Worm (Caenorhabditis elegans): ENCODE data around the gene glb-17.

glb-17 gene

DNA sequence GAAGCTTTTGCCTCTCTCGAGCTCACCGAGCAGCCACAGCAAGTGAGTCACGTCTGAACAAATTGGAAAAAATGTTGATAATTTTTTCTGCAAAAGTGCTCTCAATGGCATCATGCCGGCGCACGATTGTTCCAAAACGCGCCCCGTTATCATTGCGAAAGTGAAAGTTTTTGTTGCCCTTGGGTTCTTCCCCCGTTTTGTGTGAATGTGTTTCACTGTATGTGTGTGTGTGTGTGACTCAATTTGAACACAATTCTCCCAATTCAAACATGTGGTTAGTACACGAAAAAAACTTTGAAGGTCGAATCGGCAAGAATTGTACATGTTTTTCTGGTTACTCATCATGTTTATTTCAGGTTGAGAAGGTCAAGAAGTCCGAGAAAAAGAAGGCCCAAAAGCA lies 23.7 kb downstream of the glb-17 start:
- no peak for TF ChIP-seq cog-1 (tag; optimal IDR thresholded peaks at IDR 0.05)
- TF ChIP-seq flt-1 (GFP tag; IDR thresholded peaks at IDR 0.05), result no peak
- TF ChIP-seq T22C8.4 (GFP tag; IDR thresholded peaks at IDR 0.05), result no peak
- no peak for TF ChIP-seq med-1 (GFP tag; optimal IDR thresholded peaks at IDR 0.05; ENCODE audit: insufficient read depth)
- no peak for TF ChIP-seq ref-1 (GFP tag; conservative IDR thresholded peaks at IDR 0.05)

DNA sequence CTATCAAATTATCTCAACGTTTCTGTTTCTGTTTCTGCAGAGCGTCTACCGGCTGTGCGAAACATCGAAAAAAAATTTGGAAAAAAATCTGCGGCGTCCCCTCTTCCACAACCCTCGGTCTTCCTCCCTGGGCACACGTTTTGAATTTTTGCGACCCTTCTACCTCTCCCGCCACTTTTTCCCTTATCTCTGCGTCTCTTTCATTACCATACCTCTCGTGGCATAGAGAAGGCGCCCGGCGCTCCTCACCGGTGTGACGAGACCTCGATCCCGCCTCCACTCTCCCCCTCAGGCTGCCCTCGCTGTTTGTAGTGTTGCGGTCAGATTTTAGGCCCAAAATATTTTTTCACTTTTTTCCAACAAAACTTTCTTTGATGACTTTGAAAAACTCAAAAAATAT lies 24.4 kb downstream of the glb-17 start:
- 0 out of 2 replicates have a peak, but pooled peaks have one; percentile 20 for TF ChIP-seq flt-1 (GFP tag; IDR thresholded peaks at IDR 0.05)
- no peak for TF ChIP-seq cog-1 (tag; optimal IDR thresholded peaks at IDR 0.05)
- TF ChIP-seq med-1 (GFP tag; optimal IDR thresholded peaks at IDR 0.05; ENCODE audit: insufficient read depth), result no peak

- TF ChIP-seq tab-1 (GFP tag; IDR thresholded peaks at IDR 0.05) (no peak), ref-1 (GFP tag; conservative IDR thresholded peaks at IDR 0.05) (no peak), cog-1 (tag; optimal IDR thresholded peaks at IDR 0.05) (no peak), T22C8.4 (GFP tag; IDR thresholded peaks at IDR 0.05) (no peak), flt-1 (GFP tag; IDR thresholded peaks at IDR 0.05) (no peak), ztf-23 (GFP tag; IDR thresholded peaks at IDR 0.05) (no peak), ztf-29 (GFP tag; IDR thresholded peaks at IDR 0.05) (no peak), klf-2 (GFP tag; conservative IDR thresholded peaks at IDR 0.05) (no peak), med-1 (GFP tag; optimal IDR thresholded peaks at IDR 0.05; ENCODE audit: insufficient read depth) (no peak)
These were observed 25.7 kb downstream of the glb-17 start for ce11 chrX:9551112-9551511.

DNA sequence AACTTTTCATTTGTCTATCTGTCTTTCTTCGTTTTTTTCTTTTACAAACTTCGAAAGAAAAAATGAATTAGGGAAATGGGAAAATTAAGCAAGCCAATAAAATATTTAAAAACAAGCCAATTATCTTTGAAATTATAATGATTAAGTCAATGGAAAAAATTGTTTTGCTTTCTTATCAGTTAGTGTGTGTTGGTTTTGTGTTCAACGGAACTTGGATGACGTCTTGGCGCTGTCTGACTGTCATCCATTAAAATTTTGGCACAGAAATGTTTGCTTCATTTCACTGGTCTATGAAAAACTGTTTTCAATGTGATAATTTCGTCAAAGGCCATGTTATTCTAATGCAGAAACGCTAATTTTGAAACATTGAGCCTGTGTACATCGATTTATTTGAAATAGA lies 26.3 kb downstream of the glb-17 start:
- no peak for TF ChIP-seq ref-1 (GFP tag; conservative IDR thresholded peaks at IDR 0.05)
- TF ChIP-seq ztf-23 (GFP tag; IDR thresholded peaks at IDR 0.05), result no peak
- no peak for TF ChIP-seq cog-1 (tag; optimal IDR thresholded peaks at IDR 0.05)

- no peak for TF ChIP-seq cog-1 (tag; optimal IDR thresholded peaks at IDR 0.05)
- no peak for TF ChIP-seq med-1 (GFP tag; optimal IDR thresholded peaks at IDR 0.05; ENCODE audit: insufficient read depth)
- TF ChIP-seq flt-1 (GFP tag; IDR thresholded peaks at IDR 0.05), result no peak
These were observed 27.0 kb downstream of the glb-17 start for ce11 chrX:9549657-9550369.

DNA sequence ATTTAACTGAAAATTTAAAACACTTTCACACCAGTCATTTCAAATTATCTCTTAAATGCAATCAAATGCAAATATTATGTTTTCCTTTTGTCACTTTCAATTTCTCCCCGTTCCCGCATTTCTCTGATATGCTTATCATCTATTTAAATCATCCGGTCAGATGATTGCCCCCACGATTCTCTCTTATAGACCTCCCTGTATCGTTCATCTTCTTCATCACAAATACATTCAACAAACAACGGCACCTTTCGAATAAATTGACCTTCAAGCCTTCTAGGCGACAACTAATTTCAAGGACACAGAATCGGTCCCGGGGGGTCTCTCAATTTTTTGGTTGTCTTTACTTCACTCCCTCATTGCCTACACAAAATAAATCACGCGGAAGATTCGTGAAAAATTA lies 27.9 kb downstream of the glb-17 start:
- TF ChIP-seq T22C8.4 (GFP tag; IDR thresholded peaks at IDR 0.05) (no peak), tab-1 (GFP tag; IDR thresholded peaks at IDR 0.05) (no peak), ref-1 (GFP tag; conservative IDR thresholded peaks at IDR 0.05) (no peak), flt-1 (GFP tag; IDR thresholded peaks at IDR 0.05) (no peak), cog-1 (tag; optimal IDR thresholded peaks at IDR 0.05) (no peak), ztf-23 (GFP tag; IDR thresholded peaks at IDR 0.05) (no peak), ztf-29 (GFP tag; IDR thresholded peaks at IDR 0.05) (no peak), klf-2 (GFP tag; conservative IDR thresholded peaks at IDR 0.05) (no peak), med-1 (GFP tag; optimal IDR thresholded peaks at IDR 0.05; ENCODE audit: insufficient read depth) (no peak)

ce11 chrX:9548011-9548795 lies 28.6 kb downstream of the glb-17 start:
- TF ChIP-seq ref-1 (GFP tag; conservative IDR thresholded peaks at IDR 0.05), result no peak
- TF ChIP-seq ztf-23 (GFP tag; IDR thresholded peaks at IDR 0.05), result no peak
- TF ChIP-seq ztf-29 (GFP tag; IDR thresholded peaks at IDR 0.05), result no peak
- TF ChIP-seq med-1 (GFP tag; optimal IDR thresholded peaks at IDR 0.05; ENCODE audit: insufficient read depth), result no peak
- no peak for TF ChIP-seq flt-1 (GFP tag; IDR thresholded peaks at IDR 0.05)
- no peak for TF ChIP-seq T22C8.4 (GFP tag; IDR thresholded peaks at IDR 0.05)
- no peak for TF ChIP-seq tab-1 (GFP tag; IDR thresholded peaks at IDR 0.05)
- no peak for TF ChIP-seq klf-2 (GFP tag; conservative IDR thresholded peaks at IDR 0.05)
- TF ChIP-seq cog-1 (tag; optimal IDR thresholded peaks at IDR 0.05), result no peak

ce11 chrX:9547264-9547751 lies 29.5 kb downstream of the glb-17 start:
- TF ChIP-seq med-1 (GFP tag; optimal IDR thresholded peaks at IDR 0.05; ENCODE audit: insufficient read depth) (no peak), klf-2 (GFP tag; conservative IDR thresholded peaks at IDR 0.05) (no peak), flt-1 (GFP tag; IDR thresholded peaks at IDR 0.05) (no peak), tab-1 (GFP tag; IDR thresholded peaks at IDR 0.05) (no peak), cog-1 (tag; optimal IDR thresholded peaks at IDR 0.05) (no peak), ref-1 (GFP tag; conservative IDR thresholded peaks at IDR 0.05) (no peak), ztf-29 (GFP tag; IDR thresholded peaks at IDR 0.05) (no peak), T22C8.4 (GFP tag; IDR thresholded peaks at IDR 0.05) (no peak), ztf-23 (GFP tag; IDR thresholded peaks at IDR 0.05) (no peak)

DNA sequence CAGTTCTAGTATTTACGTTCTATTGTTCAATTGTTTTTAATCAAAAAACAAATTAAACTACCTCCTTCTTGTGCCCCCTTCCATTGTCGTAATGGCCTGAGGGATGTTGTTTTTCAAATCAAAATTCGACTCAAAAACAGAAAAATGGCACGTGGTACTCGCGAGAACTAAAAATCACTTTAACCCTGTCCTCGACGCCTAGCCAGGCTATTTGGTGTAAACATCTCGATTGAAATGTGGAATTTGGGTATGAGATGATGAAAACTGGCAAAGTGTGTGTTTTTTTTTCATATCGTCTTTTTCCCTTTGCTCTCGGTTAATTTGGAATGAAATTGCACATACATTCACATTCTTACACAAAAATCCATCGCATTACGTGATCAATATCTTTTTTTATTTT lies 30.2 kb downstream of the glb-17 start:
- no peak for TF ChIP-seq med-1 (GFP tag; optimal IDR thresholded peaks at IDR 0.05; ENCODE audit: insufficient read depth)
- no peak for TF ChIP-seq klf-2 (GFP tag; conservative IDR thresholded peaks at IDR 0.05)
- TF ChIP-seq ztf-29 (GFP tag; IDR thresholded peaks at IDR 0.05), result no peak

DNA sequence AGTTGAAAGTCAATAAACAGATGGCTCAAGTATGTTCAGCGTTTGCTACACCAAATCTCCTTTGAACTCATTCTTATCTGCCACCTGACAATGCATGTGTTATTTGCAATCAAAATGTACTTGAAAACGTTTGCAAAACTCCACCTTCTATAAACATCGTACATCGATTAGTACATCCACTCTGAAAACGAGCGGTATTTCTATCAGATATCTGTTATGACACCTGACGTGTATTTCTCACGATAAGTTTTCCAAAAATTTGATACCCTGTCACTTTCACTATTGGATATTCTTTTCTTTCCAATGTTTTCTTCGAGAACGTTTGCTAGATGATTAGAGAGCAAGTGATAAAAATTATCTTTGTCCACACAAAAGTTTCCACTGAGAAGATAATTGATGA lies 32.4 kb downstream of the glb-17 start:
- TF ChIP-seq ztf-29 (GFP tag; IDR thresholded peaks at IDR 0.05) (no peak), cog-1 (tag; optimal IDR thresholded peaks at IDR 0.05) (no peak), tab-1 (GFP tag; IDR thresholded peaks at IDR 0.05) (no peak), flt-1 (GFP tag; IDR thresholded peaks at IDR 0.05) (no peak), ref-1 (GFP tag; conservative IDR thresholded peaks at IDR 0.05) (no peak), klf-2 (GFP tag; conservative IDR thresholded peaks at IDR 0.05) (no peak)
